Fruit fly (Drosophila melanogaster): ENCODE results near the gene CG32547.

- TF ChIP-seq Dll (optimal IDR thresholded peaks at IDR 0.05) (no peak), usp (GFP tag; optimal IDR thresholded peaks at IDR 0.05) (no peak), psq (optimal IDR thresholded peaks at IDR 0.05) (no peak)
Measured at dm6 chrX:18399965-18400364, 79.3 kb downstream of the CG32547 start, which contains the start of gene CG34328.

Data from whole organism.